Worm (Caenorhabditis elegans) whole organism, young adult: ENCODE data around the gene Y45F10B.8.
A peak's percentile ranks its signal among the peaks of the same experiment; 100 is the strongest.

Source experiments
- B0261.1 ChIP-seq: sonication (generic microtip); optimal IDR thresholded peaks from 2 replicates; lab custom pipeline; 2016; ENCODE audit warnings: mild to moderate bottlenecking, missing genetic modification characterization, moderate library complexity, missing compliant biosample characterization
- F10E7.11 ChIP-seq: sonication (generic microtip); optimal IDR thresholded peaks from 2 replicates; lab custom pipeline; 2017; ENCODE audit warnings: mild to moderate bottlenecking, missing genetic modification characterization, moderate library complexity, missing compliant biosample characterization
- F22D6.2 ChIP-seq: sonication (generic microtip); optimal IDR thresholded peaks from 2 replicates; lab custom pipeline; 2016; ENCODE audit warnings: mild to moderate bottlenecking, missing genetic modification characterization, missing compliant biosample characterization
- F23B12.7 ChIP-seq: sonication (generic microtip); optimal IDR thresholded peaks from 2 replicates; lab custom pipeline; 2017; ENCODE audit warnings: missing genetic modification characterization, mild to moderate bottlenecking, missing compliant biosample characterization, antibody characterized with exemption, moderate library complexity; ENCODE audit not compliant: insufficient read depth
- F55B11.4 ChIP-seq: sonication (generic microtip); optimal IDR thresholded peaks from 2 replicates; lab custom pipeline; 2016; ENCODE audit warnings: missing compliant biosample characterization, missing genetic modification characterization, borderline replicate concordance; ENCODE audit not compliant: insufficient read depth
- F57A8.1 ChIP-seq: fragments of 200-800 bp; sonication (Bioruptor generic); optimal IDR thresholded peaks from 2 replicates; lab custom pipeline; 2018; ENCODE audit warnings: mild to moderate bottlenecking, missing genetic modification characterization, moderate library complexity, missing compliant biosample characterization
- K11D2.4 ChIP-seq: fragments of 200-800 bp; sonication (Bioruptor generic); IDR thresholded peaks from 2 replicates; pipeline ENCODE4 v1.3.6; 2022; ENCODE audit warnings: missing genetic modification reagents, missing genetic modification characterization, missing compliant biosample characterization
- Y67H2A.10 ChIP-seq: fragments of 200-800 bp; sonication (Bioruptor generic); conservative IDR thresholded peaks from 2 replicates; pipeline ENCODE4 v1.3.6; 2022; ENCODE audit warnings: missing genetic modification reagents, missing genetic modification characterization, missing compliant biosample characterization
- ZK185.1 ChIP-seq: sonication (generic microtip); optimal IDR thresholded peaks from 2 replicates; lab custom pipeline; 2016; ENCODE audit warnings: mild to moderate bottlenecking, missing genetic modification characterization, missing compliant biosample characterization; ENCODE audit not compliant: poor library complexity, severe bottlenecking
- akir-1 ChIP-seq: fragments of 200-800 bp; sonication (Bioruptor generic); optimal IDR thresholded peaks from 2 replicates; lab custom pipeline; 2018; ENCODE audit warnings: mild to moderate bottlenecking, missing genetic modification characterization, moderate library complexity, missing compliant biosample characterization
- aptf-3 ChIP-seq: fragments of 200-800 bp; sonication (Bioruptor generic); IDR thresholded peaks from 2 replicates; pipeline ENCODE4 v1.3.6; 2022; ENCODE audit warnings: missing genetic modification characterization, missing compliant biosample characterization
- attf-6 ChIP-seq: fragments of 200-800 bp; sonication (Bioruptor generic); IDR thresholded peaks from 2 replicates; pipeline ENCODE4 v1.3.6; 2022; ENCODE audit warnings: missing genetic modification reagents, missing genetic modification characterization, missing compliant biosample characterization
- bed-2 ChIP-seq: fragments of 200-800 bp; sonication (Bioruptor generic); IDR thresholded peaks from 2 replicates; pipeline ENCODE4 v1.3.6; 2022; ENCODE audit warnings: missing genetic modification reagents, missing genetic modification characterization, missing compliant biosample characterization
- ccch-3 ChIP-seq: fragments of 200-800 bp; sonication (Bioruptor generic); optimal IDR thresholded peaks from 2 replicates; lab custom pipeline; 2018; ENCODE audit warnings: mild to moderate bottlenecking, missing genetic modification characterization, missing compliant biosample characterization
- cebp-2 ChIP-seq: fragments of 200-800 bp; sonication (Bioruptor generic); IDR thresholded peaks from 2 replicates; pipeline ENCODE4 v1.3.6; 2022; ENCODE audit warnings: missing genetic modification characterization, missing compliant biosample characterization
- ceh-58 ChIP-seq: fragments of 200-800 bp; sonication (Bioruptor generic); IDR thresholded peaks from 2 replicates; pipeline ENCODE4 v1.3.6; 2022; ENCODE audit warnings: missing genetic modification characterization, missing compliant biosample characterization
- ceh-91 ChIP-seq: fragments of 200-800 bp; sonication (Bioruptor generic); IDR thresholded peaks from 2 replicates; pipeline ENCODE4 v1.3.6; 2022; ENCODE audit warnings: missing genetic modification reagents, missing genetic modification characterization, missing compliant biosample characterization
- die-1 ChIP-seq: sonication (generic microtip); optimal IDR thresholded peaks from 2 replicates; lab custom pipeline; 2016; ENCODE audit warnings: missing genotype, mild to moderate bottlenecking, missing genetic modification characterization, missing compliant biosample characterization
- dpl-1 ChIP-seq: fragments of 150-350 bp; optimal IDR thresholded peaks from 2 replicates; lab custom pipeline; 2014; ENCODE audit warnings: missing biosample characterization, missing genetic modification reagents, missing genetic modification characterization
- efl-1 ChIP-seq: fragments of 150-350 bp; optimal IDR thresholded peaks from 2 replicates; lab custom pipeline; 2014; ENCODE audit warnings: missing biosample characterization, missing genetic modification reagents, missing genetic modification characterization
- fkh-3 ChIP-seq: sonication (generic microtip); optimal IDR thresholded peaks from 2 replicates; lab custom pipeline; 2016; ENCODE audit warnings: mild to moderate bottlenecking, missing genetic modification characterization, missing compliant biosample characterization
- him-1 ChIP-seq: sonication (generic microtip); optimal IDR thresholded peaks from 2 replicates; lab custom pipeline; 2016; ENCODE audit warnings: missing genotype, missing genetic modification reagents, missing genetic modification characterization, missing compliant biosample characterization
- hlh-12 ChIP-seq: sonication (generic microtip); optimal IDR thresholded peaks from 2 replicates; lab custom pipeline; 2016; ENCODE audit warnings: missing genetic modification characterization, missing compliant biosample characterization
- hmg-20 ChIP-seq: fragments of 200-800 bp; sonication (Bioruptor generic); IDR thresholded peaks from 2 replicates; pipeline ENCODE4 v1.3.6; 2022; ENCODE audit warnings: missing genetic modification reagents, missing genetic modification characterization, missing compliant biosample characterization
- let-526 ChIP-seq: fragments of 200-800 bp; sonication (Bioruptor generic); IDR thresholded peaks from 2 replicates; pipeline ENCODE4 v1.3.6; 2022; ENCODE audit warnings: missing genetic modification reagents, missing genetic modification characterization, missing compliant biosample characterization
- lin-26 ChIP-seq: fragments of 200-800 bp; sonication (Bioruptor generic); IDR thresholded peaks from 2 replicates; pipeline ENCODE4 v1.3.6; 2022; ENCODE audit warnings: missing genetic modification reagents, missing genetic modification characterization, missing compliant biosample characterization
- lsl-1 ChIP-seq: fragments of 200-800 bp; sonication (Bioruptor generic); optimal IDR thresholded peaks from 2 replicates; lab custom pipeline; 2018; ENCODE audit warnings: mild to moderate bottlenecking, missing genetic modification characterization, moderate library complexity, missing compliant biosample characterization
- lsy-27 ChIP-seq: sonication (generic microtip); optimal IDR thresholded peaks from 2 replicates; lab custom pipeline; 2017; ENCODE audit warnings: missing genetic modification characterization, mild to moderate bottlenecking, missing compliant biosample characterization, antibody characterized with exemption, missing genotype, borderline replicate concordance; ENCODE audit not compliant: insufficient read depth
- madf-10 ChIP-seq: sonication (generic microtip); optimal IDR thresholded peaks from 2 replicates; lab custom pipeline; 2016; ENCODE audit warnings: mild to moderate bottlenecking, missing genetic modification characterization, missing compliant biosample characterization
- madf-3 ChIP-seq: fragments of 200-800 bp; sonication (Bioruptor generic); IDR thresholded peaks from 2 replicates; pipeline ENCODE4 v1.3.6; 2022; ENCODE audit warnings: missing genetic modification reagents, missing genetic modification characterization, missing compliant biosample characterization
- madf-6 ChIP-seq: fragments of 200-800 bp; sonication (Bioruptor generic); IDR thresholded peaks from 2 replicates; pipeline ENCODE4 v1.3.6; 2022; ENCODE audit warnings: missing genetic modification reagents, missing genetic modification characterization, missing compliant biosample characterization
- mes-4 ChIP-seq: sonication (generic microtip); optimal IDR thresholded peaks from 2 replicates; lab custom pipeline; 2016; ENCODE audit warnings: missing genotype, missing genetic modification characterization, missing compliant biosample characterization
- nfya-1 ChIP-seq: sonication (generic microtip); optimal IDR thresholded peaks from 2 replicates; lab custom pipeline; 2017; ENCODE audit warnings: antibody characterized with exemption, missing compliant biosample characterization, missing genetic modification characterization, borderline replicate concordance; ENCODE audit not compliant: insufficient read depth
- pbrm-1 ChIP-seq: fragments of 200-800 bp; sonication (Bioruptor generic); IDR thresholded peaks from 2 replicates; pipeline ENCODE4 v1.3.6; 2022; ENCODE audit warnings: missing genetic modification reagents, missing genetic modification characterization, missing compliant biosample characterization
- pha-4 ChIP-seq: fragments of 150-350 bp; sonication (generic microtip); optimal IDR thresholded peaks from 2 replicates; lab custom pipeline; 2014; ENCODE audit warnings: missing biosample characterization, missing genetic modification reagents, missing genetic modification characterization
- rpc-1 ChIP-seq, 2 experiments: fragments of 150-350 bp in 1 of 2; sonication (generic microtip) in 1 of 2; optimal IDR thresholded peaks; 2 replicates each; lab custom pipeline; 2014 to 2018; ENCODE audit warnings: missing biosample characterization in 1 of 2, missing genetic modification characterization in 1 of 2, missing genetic modification reagents in 1 of 2, missing genotype in 1 of 2
- snpc-1.1 ChIP-seq: sonication (generic microtip); optimal IDR thresholded peaks from 2 replicates; lab custom pipeline; 2017; ENCODE audit warnings: missing genetic modification characterization, mild to moderate bottlenecking, missing compliant biosample characterization, antibody characterized with exemption, moderate library complexity, missing genotype, missing genetic modification reagents; ENCODE audit not compliant: insufficient read depth
- xnd-1 ChIP-seq: sonication (generic microtip); optimal IDR thresholded peaks from 2 replicates; lab custom pipeline; 2016; ENCODE audit warnings: missing genotype, missing genetic modification reagents, missing genetic modification characterization, missing compliant biosample characterization
- zfh-2 ChIP-seq: fragments of 200-800 bp; sonication (Bioruptor generic); conservative IDR thresholded peaks from 2 replicates; pipeline ENCODE4 v1.3.6; 2022; ENCODE audit warnings: missing genetic modification reagents, missing genetic modification characterization, missing compliant biosample characterization
- ztf-25 ChIP-seq: fragments of 200-800 bp; sonication (Bioruptor generic); IDR thresholded peaks from 2 replicates; pipeline ENCODE4 v1.3.6; 2022; ENCODE audit warnings: missing genetic modification reagents, missing genetic modification characterization, missing compliant biosample characterization
- ztf-26 ChIP-seq: sonication (generic microtip); optimal IDR thresholded peaks from 2 replicates; lab custom pipeline; 2017; ENCODE audit warnings: missing genetic modification characterization, missing compliant biosample characterization

The Y45F10B.8 gene

DNA sequence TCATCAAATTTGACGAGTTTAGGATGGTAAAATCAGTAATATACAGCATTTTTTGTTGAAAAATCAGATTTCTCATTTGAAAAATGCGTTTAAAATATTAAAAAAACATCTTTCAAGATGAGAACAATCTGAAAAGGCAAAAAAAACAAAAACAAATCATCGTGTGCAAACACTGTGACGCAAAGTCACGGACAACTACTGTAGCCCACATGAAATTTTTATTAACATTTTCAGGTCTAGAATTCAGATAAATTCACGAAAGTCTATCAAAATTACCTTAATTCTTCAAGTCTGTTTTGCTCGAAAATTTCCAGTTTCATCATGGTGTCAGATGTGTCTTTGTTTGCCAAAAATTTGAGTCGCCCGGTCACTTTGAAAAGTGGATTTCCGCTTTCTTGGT is 39.2 kb downstream of the Y45F10B.8 start (continued):
- TF ChIP-seq ztf-26, result no peak
- no peak for TF ChIP-seq lin-26
- TF ChIP-seq F55B11.4 (tag; lab: Kevin White, UChicago), result no peak
- TF ChIP-seq dpl-1 (GFP tag; lab: Kevin White, UChicago), result peak; percentile 10
- TF ChIP-seq F23B12.7 (tag; lab: Kevin White, UChicago), result no peak
- no peak for TF ChIP-seq aptf-3 (GFP tag; lab: Robert Waterston, UW)
- TF ChIP-seq rpc-1 (optimal IDR thresholded peaks at IDR 0.05; lab: Kevin White, UChicago), result no peak
- no peak for TF ChIP-seq rpc-1 (tag; optimal IDR thresholded peaks at IDR 0.05; lab: Kevin White, UChicago)
- TF ChIP-seq cebp-2 (GFP tag; lab: Robert Waterston, UW), result no peak
- no peak for TF ChIP-seq mes-4 (tag; lab: Kevin White, UChicago)
- no peak for TF ChIP-seq F57A8.1 (GFP tag; lab: Kevin White, UChicago)
- no peak for TF ChIP-seq akir-1
- TF ChIP-seq ceh-91 (GFP tag; lab: Robert Waterston, UW), result peak; percentile 58
- no peak for TF ChIP-seq ccch-3 (GFP tag; lab: Kevin White, UChicago)
- no peak for TF ChIP-seq nfya-1
- TF ChIP-seq F10E7.11 (tag; lab: Kevin White, UChicago), result no peak
- no peak for TF ChIP-seq lsy-27 (tag; lab: Kevin White, UChicago)
- TF ChIP-seq fkh-3 (tag; lab: Kevin White, UChicago), result no peak
- TF ChIP-seq B0261.1 (tag; lab: Kevin White, UChicago), result no peak
- no peak for TF ChIP-seq Y67H2A.10 (GFP tag; lab: Robert Waterston, UW)
- no peak for TF ChIP-seq madf-10
- no peak for TF ChIP-seq ceh-58 (GFP tag; lab: Robert Waterston, UW)
- peak; percentile 83 for TF ChIP-seq xnd-1 (tag; lab: Kevin White, UChicago)
- peak; percentile 74 for TF ChIP-seq attf-6 (GFP tag; lab: Robert Waterston, UW)
- no peak for TF ChIP-seq die-1 (tag; lab: Kevin White, UChicago)
- peak; percentile 98 for TF ChIP-seq madf-6 (GFP tag; lab: Robert Waterston, UW)
- no peak for TF ChIP-seq F22D6.2 (tag; lab: Kevin White, UChicago)
- TF ChIP-seq let-526, result no peak
- TF ChIP-seq zfh-2 (GFP tag; lab: Robert Waterston, UW), result no peak
- no peak for TF ChIP-seq madf-3 (GFP tag; lab: Robert Waterston, UW)
- TF ChIP-seq K11D2.4 (GFP tag; lab: Robert Waterston, UW), result no peak
- TF ChIP-seq hlh-12 (tag; lab: Kevin White, UChicago), result no peak
- no peak for TF ChIP-seq pha-4 (tag; lab: Kevin White, UChicago)
- TF ChIP-seq him-1 (tag; lab: Kevin White, UChicago), result no peak
- TF ChIP-seq ZK185.1 (tag; lab: Kevin White, UChicago), result no peak
- peak; percentile 90 for TF ChIP-seq lsl-1 (GFP tag; lab: Kevin White, UChicago)
- TF ChIP-seq efl-1 (GFP tag; lab: Kevin White, UChicago), result peak; percentile 32
- TF ChIP-seq hmg-20, result no peak
- no peak for TF ChIP-seq ztf-25
- no peak for TF ChIP-seq pbrm-1 (GFP tag; lab: Robert Waterston, UW)
- TF ChIP-seq bed-2 (GFP tag; lab: Robert Waterston, UW), result no peak
- TF ChIP-seq snpc-1.1, result no peak
